Fruit fly (Drosophila melanogaster): Measurements from ENCODE around the gene CG7168.
A peak's percentile ranks its signal among the peaks of the same experiment; 100 is the strongest.

The CG7168 gene

DNA sequence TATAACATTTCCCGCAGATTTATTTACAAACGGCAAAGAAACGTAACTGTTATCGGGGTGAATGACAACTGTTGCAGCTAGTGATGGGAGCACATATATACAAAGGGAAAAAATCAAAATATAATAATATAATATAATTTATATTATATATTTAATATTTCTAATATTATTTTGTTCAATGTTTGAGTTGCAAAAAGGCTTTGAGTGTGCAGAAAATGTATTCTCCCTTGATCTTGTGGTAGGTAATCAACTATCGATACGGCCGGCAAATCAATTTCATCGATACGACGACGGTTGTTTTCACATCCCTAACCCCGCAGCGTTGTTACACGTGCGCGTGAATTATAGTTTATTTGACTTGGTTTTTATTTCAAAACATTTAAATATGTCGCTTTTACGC is 2.4 kb downstream of the CG7168 start, which contains the start of the genes mTerf5 and Non3 (continued):
- TF ChIP-seq cg (GFP tag; optimal IDR thresholded peaks at IDR 0.05), result no peak
- no peak for TF ChIP-seq CG12236 (GFP tag; optimal IDR thresholded peaks at IDR 0.05)
- no peak for TF ChIP-seq sr (GFP tag; IDR thresholded peaks at IDR 0.05)
- no peak for TF ChIP-seq gfzf (GFP tag; optimal IDR thresholded peaks at IDR 0.05)
- TF ChIP-seq CG2199 (GFP tag; IDR thresholded peaks at IDR 0.05), result no peak
- peak; percentile 52; the same call in 1 of the 2 replicates for TF ChIP-seq tna (GFP tag; IDR thresholded peaks at IDR 0.05; ENCODE audit: partially characterized antibody)
- TF ChIP-seq CG3726 (GFP tag; IDR thresholded peaks at IDR 0.05), result no peak
- TF ChIP-seq CG9609 (GFP tag; optimal IDR thresholded peaks at IDR 0.05), result no peak
- no peak for TF ChIP-seq Deaf1 (tag; optimal IDR thresholded peaks at IDR 0.05)
- TF ChIP-seq ssp (GFP tag; IDR thresholded peaks at IDR 0.05), result no peak
- TF ChIP-seq CG6854 (GFP tag; optimal IDR thresholded peaks at IDR 0.05), result no peak
- no peak for TF ChIP-seq Hand (GFP tag; optimal IDR thresholded peaks at IDR 0.05)
- no peak for TF ChIP-seq trh (GFP tag; optimal IDR thresholded peaks at IDR 0.05)
- TF ChIP-seq org-1 (GFP tag; optimal IDR thresholded peaks at IDR 0.05), result no peak
- TF ChIP-seq CG12744 (GFP tag; optimal IDR thresholded peaks at IDR 0.05), result no peak
- no peak for TF ChIP-seq ara (GFP tag; IDR thresholded peaks at IDR 0.05)
- TF ChIP-seq CG10565 (GFP tag; optimal IDR thresholded peaks at IDR 0.05), result no peak
- TF ChIP-seq PHDP (tag; optimal IDR thresholded peaks at IDR 0.05), result peak; percentile 60
- peak; percentile 7 for TF ChIP-seq zf30C (GFP tag; optimal IDR thresholded peaks at IDR 0.05)
- peak; percentile 51 for TF ChIP-seq Six4 (GFP tag; optimal IDR thresholded peaks at IDR 0.05)
- no peak for TF ChIP-seq CG11093 (GFP tag; IDR thresholded peaks at IDR 0.05)
- peak; percentile 6 for TF ChIP-seq CG18011 (GFP tag; optimal IDR thresholded peaks at IDR 0.05)
- TF ChIP-seq Hr39 (optimal IDR thresholded peaks at IDR 0.05), result no peak
- no peak for TF ChIP-seq fd102C (GFP tag; optimal IDR thresholded peaks at IDR 0.05)
- 0 out of 2 replicates have a peak, but pooled peaks have one; percentile 24 for TF ChIP-seq Drgx (GFP tag; IDR thresholded peaks at IDR 0.05)
- TF ChIP-seq CG30431 (GFP tag; optimal IDR thresholded peaks at IDR 0.05), result peak; percentile 12
- TF ChIP-seq CG2678 (tag; optimal IDR thresholded peaks at IDR 0.05), result peak; percentile 67
- no peak for TF ChIP-seq Abd-B (GFP tag; optimal IDR thresholded peaks at IDR 0.05)
- peak; percentile 46; the same call in 1 of the 3 replicates for TF ChIP-seq ci (GFP tag; IDR thresholded peaks at IDR 0.05)
- no peak for TF ChIP-seq eve (GFP tag; optimal IDR thresholded peaks at IDR 0.05)
- peak; percentile 31 for TF ChIP-seq Dp (GFP tag; optimal IDR thresholded peaks at IDR 0.05)
- TF ChIP-seq CG31441 (GFP tag; IDR thresholded peaks at IDR 0.05), result peak; percentile 64
- TF ChIP-seq CG9797 (GFP tag; optimal IDR thresholded peaks at IDR 0.05), result peak; percentile 15
- peak; percentile 2 to 73 for TF ChIP-seq dpn (GFP tag; optimal IDR thresholded peaks at IDR 0.05)
- peak; percentile 12 for TF ChIP-seq Bdp1 (GFP tag; optimal IDR thresholded peaks at IDR 0.05)
- peak; percentile 59 for TF ChIP-seq Rfx (GFP tag; IDR thresholded peaks at IDR 0.05)
- no peak for TF ChIP-seq sqz (GFP tag; optimal IDR thresholded peaks at IDR 0.05)
- no peak for TF ChIP-seq Dad (GFP tag; optimal IDR thresholded peaks at IDR 0.05)
- TF ChIP-seq CG16813 (GFP tag; IDR thresholded peaks at IDR 0.05; ENCODE audit: partially characterized antibody), result peak; percentile 89
- no peak for TF ChIP-seq CG12104 (GFP tag; optimal IDR thresholded peaks at IDR 0.05)
- peak; percentile 22 for TF ChIP-seq CG17912 (GFP tag; optimal IDR thresholded peaks at IDR 0.05)
- TF ChIP-seq bigmax (GFP tag; optimal IDR thresholded peaks at IDR 0.05), result no peak
- TF ChIP-seq CG12155 (GFP tag; optimal IDR thresholded peaks at IDR 0.05), result peak; percentile 55
- peak; percentile 51 for TF ChIP-seq tin (GFP tag; optimal IDR thresholded peaks at IDR 0.05)
- TF ChIP-seq H2.0 (GFP tag; IDR thresholded peaks at IDR 0.05), result no peak
- peak; percentile 43 for TF ChIP-seq CG4424 (GFP tag; optimal IDR thresholded peaks at IDR 0.05)
- no peak for TF ChIP-seq HLH3B (GFP tag; IDR thresholded peaks at IDR 0.05)
- TF ChIP-seq CG7745 (tag; optimal IDR thresholded peaks at IDR 0.05), result no peak
- TF ChIP-seq ash1 (GFP tag; optimal IDR thresholded peaks at IDR 0.05), result no peak
- no peak for TF ChIP-seq jing (GFP tag; optimal IDR thresholded peaks at IDR 0.05)
- TF ChIP-seq CG15696 (tag; optimal IDR thresholded peaks at IDR 0.05), result peak; percentile 51
- TF ChIP-seq CG8359 (GFP tag; optimal IDR thresholded peaks at IDR 0.05; ENCODE audit: borderline replicate concordance), result no peak

Measured in whole organism, embryonic.